Worm (Caenorhabditis elegans): Measurements from ENCODE around the gene fbxb-91.

The fbxb-91 gene

DNA sequence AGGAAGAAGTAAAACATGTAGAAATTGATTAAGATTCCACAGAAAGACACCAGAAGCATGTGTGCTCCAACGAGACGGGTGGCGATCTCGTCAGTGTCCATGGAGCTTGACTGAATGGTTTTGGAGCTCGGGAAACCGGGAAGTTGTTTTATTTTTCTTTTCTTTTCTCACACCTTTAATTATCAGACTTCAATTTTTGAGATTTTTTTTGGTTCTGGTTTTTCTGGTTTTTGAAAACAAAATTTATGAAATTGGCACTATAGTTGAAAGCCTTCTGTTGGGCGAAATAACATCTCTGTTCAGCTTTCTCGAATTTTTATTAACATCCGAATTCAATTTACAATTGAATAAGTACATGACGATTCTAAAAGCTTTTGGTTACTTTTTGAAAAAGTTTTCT, 51.0 kb downstream of the fbxb-91 start, which contains the start of gene srx-104:
srx-104 (minus strand) TSS at position 101 of the 400 bp plus-strand sequence.
- TF ChIP-seq T23F11.4 (GFP tag; optimal IDR thresholded peaks at IDR 0.05): no peak
- TF ChIP-seq gmeb-2 (tag; optimal IDR thresholded peaks at IDR 0.05): no peak
- no peak for TF ChIP-seq pat-9 (tag; optimal IDR thresholded peaks at IDR 0.05)
- no peak for TF ChIP-seq pag-3 (tag; optimal IDR thresholded peaks at IDR 0.05; ENCODE audit: borderline replicate concordance)
- TF ChIP-seq ceh-14 (tag; optimal IDR thresholded peaks at IDR 0.05): no peak
- TF ChIP-seq rnt-1 (tag; optimal IDR thresholded peaks at IDR 0.05): no peak
- TF ChIP-seq tbx-2 (tag; optimal IDR thresholded peaks at IDR 0.05): no peak
- no peak for TF ChIP-seq lim-6 (tag; optimal IDR thresholded peaks at IDR 0.05)

Measured in whole organism, late embryonic.